Worm (Caenorhabditis elegans): ENCODE results near the gene Y44A6D.3.
A peak's percentile ranks its signal among the peaks of the same experiment; 100 is the strongest.

Y44A6D.3 gene

ce11 chrV:20829511-20829910, 37.3 kb upstream of the Y44A6D.3 start, which contains the start of gene num-1:
TSS of gene num-1 (plus strand) at chrV:20829811.
- no peak for TF ChIP-seq tbx-7 (tag; optimal IDR thresholded peaks at IDR 0.05)
- no peak for TF ChIP-seq unc-86 (tag; optimal IDR thresholded peaks at IDR 0.05)
- no peak for TF ChIP-seq ets-4 (tag; optimal IDR thresholded peaks at IDR 0.05)
- TF ChIP-seq lim-6 (tag; optimal IDR thresholded peaks at IDR 0.05): no peak
- TF ChIP-seq hlh-13 (GFP tag; optimal IDR thresholded peaks at IDR 0.05): no peak
- no peak for TF ChIP-seq nhr-11 (tag; optimal IDR thresholded peaks at IDR 0.05)
- TF ChIP-seq ceh-14 (tag; optimal IDR thresholded peaks at IDR 0.05): no peak
- TF ChIP-seq tbx-2 (tag; optimal IDR thresholded peaks at IDR 0.05): no peak
- no peak for TF ChIP-seq dve-1 (tag; optimal IDR thresholded peaks at IDR 0.05)
- TF ChIP-seq Y22D7AL.16 (tag; optimal IDR thresholded peaks at IDR 0.05): no peak
- TF ChIP-seq ceh-18 (tag; optimal IDR thresholded peaks at IDR 0.05): no peak
- no peak for TF ChIP-seq pha-2 (tag; optimal IDR thresholded peaks at IDR 0.05)
- TF ChIP-seq ceh-45 (GFP tag; IDR thresholded peaks at IDR 0.05): no peak

- TF ChIP-seq fkh-6 (tag; optimal IDR thresholded peaks at IDR 0.05): no peak
- no peak for TF ChIP-seq ahr-1 (tag; optimal IDR thresholded peaks at IDR 0.05)
- peak; percentile 96 for TF ChIP-seq ceh-48 (tag; optimal IDR thresholded peaks at IDR 0.05)
- TF ChIP-seq fkh-10 (GFP tag; optimal IDR thresholded peaks at IDR 0.05): no peak
- no peak for TF ChIP-seq gmeb-2 (tag; optimal IDR thresholded peaks at IDR 0.05)
- no peak for TF ChIP-seq nhr-232 (tag; optimal IDR thresholded peaks at IDR 0.05)
- TF ChIP-seq K09A11.1 (tag; optimal IDR thresholded peaks at IDR 0.05; ENCODE audit: insufficient read depth): no peak
- TF ChIP-seq F13H6.1 (tag; optimal IDR thresholded peaks at IDR 0.05): no peak
- TF ChIP-seq ref-2 (tag; optimal IDR thresholded peaks at IDR 0.05): no peak
- TF ChIP-seq syd-9 (tag; optimal IDR thresholded peaks at IDR 0.05): no peak
- TF ChIP-seq C38D4.7 (GFP tag; optimal IDR thresholded peaks at IDR 0.05): no peak
- peak; percentile 63 for TF ChIP-seq hlh-30 (tag; optimal IDR thresholded peaks at IDR 0.05; ENCODE audit: insufficient read depth)
- TF ChIP-seq ceh-45 (GFP tag; IDR thresholded peaks at IDR 0.05): no peak
- TF ChIP-seq nhr-11 (tag; optimal IDR thresholded peaks at IDR 0.05): no peak
- no peak for TF ChIP-seq ttx-3 (tag; optimal IDR thresholded peaks at IDR 0.05)
- TF ChIP-seq pros-1 (tag; optimal IDR thresholded peaks at IDR 0.05): no peak
- no peak for TF ChIP-seq elt-4 (tag; optimal IDR thresholded peaks at IDR 0.05)
- TF ChIP-seq elt-2 (tag; optimal IDR thresholded peaks at IDR 0.05): no peak
- TF ChIP-seq pqm-1 (tag; optimal IDR thresholded peaks at IDR 0.05): no peak
- no peak for TF ChIP-seq lin-11 (tag; optimal IDR thresholded peaks at IDR 0.05)
- TF ChIP-seq sox-4 (tag; optimal IDR thresholded peaks at IDR 0.05): no peak
- TF ChIP-seq odd-2 (tag; optimal IDR thresholded peaks at IDR 0.05): no peak
- TF ChIP-seq ceh-22 (tag; optimal IDR thresholded peaks at IDR 0.05): no peak
- TF ChIP-seq pag-3 (tag; optimal IDR thresholded peaks at IDR 0.05; ENCODE audit: borderline replicate concordance): no peak
- peak; percentile 68 for TF ChIP-seq unc-55 (GFP tag; optimal IDR thresholded peaks at IDR 0.05)
- TF ChIP-seq ceh-9 (tag; optimal IDR thresholded peaks at IDR 0.05): no peak
- TF ChIP-seq mec-3 (tag; optimal IDR thresholded peaks at IDR 0.05; ENCODE audit: borderline replicate concordance): no peak
- no peak for TF ChIP-seq ceh-19 (GFP tag; optimal IDR thresholded peaks at IDR 0.05)
- TF ChIP-seq sox-2 (GFP tag; IDR thresholded peaks at IDR 0.05): no peak
- TF ChIP-seq ets-4 (tag; optimal IDR thresholded peaks at IDR 0.05): no peak
- peak; percentile 68 for TF ChIP-seq nfya-1 (tag; optimal IDR thresholded peaks at IDR 0.05)
- no peak for TF ChIP-seq lim-6 (tag; optimal IDR thresholded peaks at IDR 0.05)
- TF ChIP-seq C08G9.2 (tag; optimal IDR thresholded peaks at IDR 0.05): no peak
- no peak for TF ChIP-seq zip-5 (tag; optimal IDR thresholded peaks at IDR 0.05)
- no peak for TF ChIP-seq dmd-4 (tag; optimal IDR thresholded peaks at IDR 0.05; ENCODE audit: borderline replicate concordance)
- no peak for TF ChIP-seq unc-86 (tag; optimal IDR thresholded peaks at IDR 0.05)
- no peak for TF ChIP-seq hlh-8 (tag; optimal IDR thresholded peaks at IDR 0.05)
- TF ChIP-seq ceh-24 (tag; optimal IDR thresholded peaks at IDR 0.05): no peak
- TF ChIP-seq hlh-6 (tag; optimal IDR thresholded peaks at IDR 0.05): no peak
- no peak for TF ChIP-seq hlh-13 (GFP tag; optimal IDR thresholded peaks at IDR 0.05)
- no peak for TF ChIP-seq tbx-7 (tag; optimal IDR thresholded peaks at IDR 0.05)
- peak; percentile 7 for TF ChIP-seq ceh-18 (tag; optimal IDR thresholded peaks at IDR 0.05)
- no peak for TF ChIP-seq sdc-2 (tag; optimal IDR thresholded peaks at IDR 0.05)
- peak; percentile 30 for TF ChIP-seq tbx-2 (tag; optimal IDR thresholded peaks at IDR 0.05)
- no peak for TF ChIP-seq fax-1 (tag; optimal IDR thresholded peaks at IDR 0.05)
- no peak for TF ChIP-seq Y22D7AL.16 (tag; optimal IDR thresholded peaks at IDR 0.05)
- no peak for TF ChIP-seq hlh-15 (tag; optimal IDR thresholded peaks at IDR 0.05)
Observed at ce11 chrV:20828820-20829219, 36.6 kb upstream of the Y44A6D.3 start, which contains the start of gene sbt-1. TSS of gene sbt-1 (minus strand) at chrV:20828881.
